Worm (Caenorhabditis elegans) whole organism, L1 larva: Measurements from ENCODE around the gene R07H5.9.

Experiments
- lin-35 ChIP-seq, 2 experiments: fragments of 150-350 bp; optimal IDR thresholded peaks; 2 replicates each; lab custom pipeline; 2014; ENCODE audit warnings: missing biosample characterization in 2 of 2, missing genetic modification characterization in 2 of 2, missing genetic modification reagents in 2 of 2
- lin-39 ChIP-seq: fragments of 150-350 bp; optimal IDR thresholded peaks from 2 replicates; lab custom pipeline; 2014; ENCODE audit warnings: missing biosample characterization, missing genetic modification reagents, missing genetic modification characterization
- lsy-2 ChIP-seq, 2 experiments: fragments of 150-350 bp; optimal IDR thresholded peaks; 2 replicates each; lab custom pipeline; 2014; ENCODE audit warnings: missing biosample characterization in 2 of 2, missing genetic modification characterization in 2 of 2
- pax-3 ChIP-seq: fragments of 200-800 bp; sonication (Bioruptor generic); optimal IDR thresholded peaks from 2 replicates; lab custom pipeline; 2018; ENCODE audit warnings: mild to moderate bottlenecking, missing genetic modification characterization, moderate library complexity, missing compliant biosample characterization
- tlp-1 ChIP-seq: fragments of 150-350 bp; optimal IDR thresholded peaks from 2 replicates; lab custom pipeline; 2014; ENCODE audit warnings: missing biosample characterization, missing genetic modification characterization
- ztf-11 ChIP-seq, 2 experiments: sonication (generic microtip); optimal IDR thresholded peaks; 2 replicates each; lab custom pipeline; 2016 to 2017; ENCODE audit warnings: missing genetic modification characterization in 2 of 2, missing biosample characterization in 1 of 2, missing compliant biosample characterization in 1 of 2

ce11 chrIV:11176967-11177366, 30.3 kb upstream of the R07H5.9 start, which contains the start of gene rap-3:
- TF ChIP-seq pax-3 (tag; lab: Kevin White, UChicago) (no peak), lin-35 (GFP tag; optimal IDR thresholded peaks at IDR 0.05; lab: Kevin White, UChicago) (no peak), ztf-11 (tag; optimal IDR thresholded peaks at IDR 0.05; lab: Kevin White, UChicago) (no peak), lsy-2 (tag; optimal IDR thresholded peaks at IDR 0.05; lab: Kevin White, UChicago) (no peak), tlp-1 (tag; lab: Kevin White, UChicago) (no peak), lin-39 (tag; lab: Kevin White, UChicago) (no peak)
